Fruit fly (Drosophila melanogaster) whole organism, embryonic: ENCODE results near the gene Tm1.
A peak's percentile ranks its signal among the peaks of the same experiment; 100 is the strongest.

Experiments used
- Blimp-1 ChIP-seq: fragments of 200-800 bp; sonication (Bioruptor generic); optimal IDR thresholded peaks from 3 replicates; lab custom pipeline; 2018; ENCODE audit warnings: missing biosample characterization, missing genetic modification characterization, mild to moderate bottlenecking, moderate library complexity, missing genetic modification reagents
- CG10209 ChIP-seq: fragments of 200-800 bp; sonication (Bioruptor generic); optimal IDR thresholded peaks from 3 replicates; lab custom pipeline; 2017; ENCODE audit warnings: missing biosample characterization, mild to moderate bottlenecking, missing genetic modification characterization, missing genetic modification reagents
- CG10366 ChIP-seq: fragments of 200-800 bp; sonication (Bioruptor generic); IDR thresholded peaks from 2 replicates; pipeline ENCODE4 v1.3.6; 2022; ENCODE audit warnings: missing biosample characterization, missing genetic modification characterization
- CG10979 ChIP-seq: fragments of 200-800 bp; sonication (Bioruptor generic); optimal IDR thresholded peaks from 2 replicates; lab custom pipeline; 2018; ENCODE audit warnings: missing biosample characterization, mild to moderate bottlenecking, missing genetic modification characterization, moderate library complexity
- CG11093 ChIP-seq: fragments of 200-800 bp; sonication (Bioruptor generic); IDR thresholded peaks from 3 replicates; pipeline ENCODE4 v1.3.6; 2022; ENCODE audit warnings: missing biosample characterization, missing genetic modification characterization
- CG12391 ChIP-seq: fragments of 200-800 bp; sonication (Bioruptor generic); optimal IDR thresholded peaks from 3 replicates; lab custom pipeline; 2018; ENCODE audit warnings: missing biosample characterization, mild to moderate bottlenecking, missing genetic modification characterization, moderate library complexity
- CG14667 ChIP-seq: fragments of 200-800 bp; sonication (Bioruptor generic); IDR thresholded peaks from 2 replicates; pipeline ENCODE4 v1.3.6; 2022; ENCODE audit warnings: missing biosample characterization, missing genetic modification characterization
- CG1603 ChIP-seq: fragments of 200-800 bp; sonication (Bioruptor generic); optimal IDR thresholded peaks from 2 replicates; lab custom pipeline; 2019; ENCODE audit warnings: missing biosample characterization, mild to moderate bottlenecking, missing genetic modification characterization, moderate library complexity
- CG17612 ChIP-seq: fragments of 200-800 bp; sonication (Bioruptor generic); IDR thresholded peaks from 2 replicates; pipeline ENCODE4 v1.3.6; 2022; ENCODE audit warnings: missing biosample characterization, missing genetic modification characterization
- CG31224 ChIP-seq: fragments of 200-800 bp; sonication (Bioruptor generic); IDR thresholded peaks from 2 replicates; pipeline ENCODE4 v1.3.6; 2022; ENCODE audit warnings: missing biosample characterization, missing genetic modification characterization
- CG33557 ChIP-seq: fragments of 200-800 bp; sonication (Bioruptor generic); optimal IDR thresholded peaks from 2 replicates; lab custom pipeline; 2019; ENCODE audit warnings: missing biosample characterization, mild to moderate bottlenecking, missing genetic modification characterization, moderate library complexity
- CG34422 ChIP-seq: fragments of 200-800 bp; sonication (Bioruptor generic); IDR thresholded peaks from 3 replicates; pipeline ENCODE4 v1.3.6; 2022; ENCODE audit warnings: missing biosample characterization, missing genetic modification characterization
- CG43689 ChIP-seq: fragments of 200-800 bp; sonication (Bioruptor generic); IDR thresholded peaks from 2 replicates; pipeline ENCODE4 v1.3.6; 2022; ENCODE audit warnings: missing biosample characterization, missing genetic modification characterization
- CG4730 ChIP-seq: fragments of 200-800 bp; sonication (Bioruptor generic); IDR thresholded peaks from 2 replicates; pipeline ENCODE4 v1.3.6; 2022; ENCODE audit warnings: missing biosample characterization, missing genetic modification characterization
- CG8290 ChIP-seq, 3 experiments: fragments of 200-800 bp; sonication (Bioruptor generic); optimal IDR thresholded peaks; 2 replicates each; lab custom pipeline; 2016 to 2019; ENCODE audit warnings: missing biosample characterization in 3 of 3, missing genetic modification characterization in 3 of 3, mild to moderate bottlenecking in 2 of 3, moderate library complexity in 1 of 3
- CG8388 ChIP-seq: fragments of 200-800 bp; sonication (Bioruptor generic); optimal IDR thresholded peaks from 2 replicates; lab custom pipeline; 2019; ENCODE audit warnings: missing biosample characterization, mild to moderate bottlenecking, missing genetic modification characterization, moderate library complexity
- CG8765 ChIP-seq: fragments of 200-800 bp; sonication (Bioruptor generic); IDR thresholded peaks from 2 replicates; pipeline ENCODE4 v1.3.6; 2022; ENCODE audit warnings: missing biosample characterization, missing genetic modification characterization
- CTCF ChIP-seq: fragments of 200-800 bp; sonication (Bioruptor generic); optimal IDR thresholded peaks from 2 replicates; lab custom pipeline; 2017; ENCODE audit warnings: missing biosample characterization, mild to moderate bottlenecking, missing genetic modification characterization, moderate library complexity
- CoRest ChIP-seq: fragments of 200-800 bp; sonication (Bioruptor generic); optimal IDR thresholded peaks from 3 replicates; lab custom pipeline; 2018; ENCODE audit warnings: missing biosample characterization, mild to moderate bottlenecking, missing genetic modification characterization, moderate library complexity
- Dref ChIP-seq: fragments of 200-800 bp; sonication (Bioruptor generic); IDR thresholded peaks from 2 replicates; pipeline ENCODE4 v1.3.6; 2022; ENCODE audit warnings: missing biosample characterization, missing genetic modification characterization
- Drgx ChIP-seq: fragments of 200-800 bp; sonication (Bioruptor generic); IDR thresholded peaks from 2 replicates; pipeline ENCODE4 v1.3.6; 2022; ENCODE audit warnings: missing biosample characterization, missing genetic modification characterization
- E2f2 ChIP-seq: fragments of 200-800 bp; sonication (Bioruptor generic); IDR thresholded peaks from 2 replicates; pipeline ENCODE4 v1.3.6; 2022; ENCODE audit warnings: missing biosample characterization, missing genetic modification characterization
- Elba2 ChIP-seq: fragments of 200-800 bp; sonication (Bioruptor generic); optimal IDR thresholded peaks from 3 replicates; lab custom pipeline; 2016; ENCODE audit warnings: missing biosample characterization, missing genetic modification characterization
- Gug ChIP-seq: fragments of 200-800 bp; sonication (Bioruptor generic); IDR thresholded peaks from 4 replicates; pipeline ENCODE4 v1.3.6; 2022; ENCODE audit warnings: missing biosample characterization, missing genetic modification characterization
- Lim3 ChIP-seq: fragments of 200-800 bp; sonication (Bioruptor generic); IDR thresholded peaks from 2 replicates; pipeline ENCODE4 v1.3.6; 2022; ENCODE audit warnings: missing biosample characterization, missing genetic modification characterization
- MESR4 ChIP-seq: fragments of 200-800 bp; sonication (Bioruptor generic); optimal IDR thresholded peaks from 2 replicates; lab custom pipeline; 2018; ENCODE audit warnings: missing biosample characterization, mild to moderate bottlenecking, missing genetic modification characterization, moderate library complexity
- Med ChIP-seq: fragments of 200-800 bp; sonication (Bioruptor generic); peaks from one replicate; lab custom pipeline; 2016; ENCODE audit warnings: missing biosample characterization, missing genetic modification characterization, mild to moderate bottlenecking, inconsistent platforms, moderate library complexity
- Myb ChIP-seq: fragments of 200-800 bp; sonication (Bioruptor generic); optimal IDR thresholded peaks from 2 replicates; lab custom pipeline; 2016; ENCODE audit warnings: missing biosample characterization, missing genetic modification characterization
- Nf-YB ChIP-seq: fragments of 200-800 bp; sonication (Bioruptor generic); optimal IDR thresholded peaks from 3 replicates; lab custom pipeline; 2019; ENCODE audit warnings: missing biosample characterization, mild to moderate bottlenecking, missing genetic modification characterization, moderate library complexity
- Oli ChIP-seq: fragments of 200-800 bp; sonication (Bioruptor generic); optimal IDR thresholded peaks from 2 replicates; lab custom pipeline; 2018; ENCODE audit warnings: missing biosample characterization, mild to moderate bottlenecking, missing genetic modification characterization, moderate library complexity
- PHDP ChIP-seq: fragments of 200-800 bp; sonication (Bioruptor generic); optimal IDR thresholded peaks from 3 replicates; lab custom pipeline; 2018; ENCODE audit warnings: missing biosample characterization, mild to moderate bottlenecking, missing genetic modification characterization, moderate library complexity
- Pdp1 ChIP-seq, 2 experiments: fragments of 200-800 bp; sonication (Bioruptor generic); optimal IDR thresholded peaks; 3 replicates each; lab custom pipeline; 2016; ENCODE audit warnings: missing biosample characterization in 2 of 2, missing genetic modification characterization in 2 of 2, mild to moderate bottlenecking in 1 of 2, moderate library complexity in 1 of 2
- dmrt99B ChIP-seq: fragments of 200-800 bp; sonication (Bioruptor generic); optimal IDR thresholded peaks from 2 replicates; lab custom pipeline; 2018; ENCODE audit warnings: missing biosample characterization, mild to moderate bottlenecking, missing genetic modification characterization, moderate library complexity
- esg ChIP-seq: fragments of 200-800 bp; sonication (Bioruptor generic); conservative IDR thresholded peaks from 2 replicates; pipeline ENCODE4 v1.3.6; 2022; ENCODE audit warnings: missing biosample characterization, missing genetic modification characterization
- eve ChIP-seq, 2 experiments: fragments of >200 bp; optimal IDR thresholded peaks; 2 replicates each; lab custom pipeline; 2017; ENCODE audit warnings: missing biosample characterization in 2 of 2, missing genetic modification characterization in 2 of 2
- fd96Cb ChIP-seq: fragments of 200-800 bp; sonication (Bioruptor generic); optimal IDR thresholded peaks from 2 replicates; lab custom pipeline; 2018; ENCODE audit warnings: missing biosample characterization, mild to moderate bottlenecking, missing genetic modification characterization, moderate library complexity
- gcm2 ChIP-seq: fragments of 200-800 bp; sonication (Bioruptor generic); optimal IDR thresholded peaks from 2 replicates; lab custom pipeline; 2016; ENCODE audit warnings: missing biosample characterization, missing genetic modification characterization
- hkb ChIP-seq, 2 experiments: fragments of 200-800 bp in 1 of 2; fragments of >200 bp in 1 of 2; sonication (Bioruptor generic) in 1 of 2; IDR thresholded peaks in 1 of 2; optimal IDR thresholded peaks in 1 of 2; 2 replicates each; pipeline versions ENCODE4 v1.3.6 to Lab custom; 2017 to 2022; ENCODE audit warnings: missing biosample characterization in 1 of 2, missing genetic modification characterization in 1 of 2
- jumu ChIP-seq: fragments of 200-800 bp; sonication (Bioruptor generic); optimal IDR thresholded peaks from 3 replicates; lab custom pipeline; 2016; ENCODE audit warnings: missing biosample characterization, missing genetic modification characterization
- lola ChIP-seq, 3 experiments: fragments of >200 bp in 2 of 3; fragments of 200-800 bp in 1 of 3; sonication (Bioruptor generic) in 1 of 3; optimal IDR thresholded peaks; 2 replicates each; lab custom pipeline; 2017 to 2019; ENCODE audit warnings: missing biosample characterization in 3 of 3, missing genetic modification characterization in 3 of 3, mild to moderate bottlenecking in 1 of 3, moderate library complexity in 1 of 3
- pan ChIP-seq, 4 experiments: fragments of >200 bp in 3 of 4; fragments of 200-800 bp in 1 of 4; sonication (Bioruptor generic) in 1 of 4; optimal IDR thresholded peaks in 3 of 4; IDR thresholded peaks in 1 of 4; 2 replicates each; pipeline versions ENCODE4 v1.3.6 to Lab custom; 2017 to 2022; ENCODE audit warnings: missing biosample characterization in 2 of 4, missing genetic modification characterization in 2 of 4, mixed read lengths in 1 of 4
- pnt ChIP-seq: fragments of 200-800 bp; sonication (Bioruptor generic); optimal IDR thresholded peaks from 3 replicates; lab custom pipeline; 2016; ENCODE audit warnings: missing biosample characterization, missing genetic modification characterization
- prd ChIP-seq, 3 experiments: fragments of >200 bp in 2 of 3; fragments of 200-800 bp in 1 of 3; sonication (Bioruptor generic) in 1 of 3; optimal IDR thresholded peaks in 2 of 3; IDR thresholded peaks in 1 of 3; 2 replicates in 2 of 3; 3 replicates in 1 of 3; pipeline versions ENCODE4 v1.3.6 to Lab custom; 2017 to 2022; ENCODE audit warnings: missing biosample characterization in 1 of 3, missing genetic modification characterization in 1 of 3
- pzg ChIP-seq: fragments of 200-800 bp; sonication (Bioruptor generic); optimal IDR thresholded peaks from 3 replicates; lab custom pipeline; 2018; ENCODE audit warnings: missing biosample characterization, mild to moderate bottlenecking, missing genetic modification characterization, moderate library complexity
- sens ChIP-seq: fragments of 200-800 bp; sonication (Bioruptor generic); peaks from one replicate; lab custom pipeline; 2016; ENCODE audit warnings: missing biosample characterization, missing genetic modification characterization
- sima ChIP-seq: fragments of 200-800 bp; sonication (Bioruptor generic); optimal IDR thresholded peaks from 2 replicates; lab custom pipeline; 2016; ENCODE audit warnings: missing biosample characterization, missing genetic modification characterization
- stc ChIP-seq: fragments of 200-800 bp; sonication (Bioruptor generic); IDR thresholded peaks from 2 replicates; pipeline ENCODE4 v1.3.6; 2022; ENCODE audit warnings: missing biosample characterization, missing genetic modification characterization

Gene Tm1

DNA sequence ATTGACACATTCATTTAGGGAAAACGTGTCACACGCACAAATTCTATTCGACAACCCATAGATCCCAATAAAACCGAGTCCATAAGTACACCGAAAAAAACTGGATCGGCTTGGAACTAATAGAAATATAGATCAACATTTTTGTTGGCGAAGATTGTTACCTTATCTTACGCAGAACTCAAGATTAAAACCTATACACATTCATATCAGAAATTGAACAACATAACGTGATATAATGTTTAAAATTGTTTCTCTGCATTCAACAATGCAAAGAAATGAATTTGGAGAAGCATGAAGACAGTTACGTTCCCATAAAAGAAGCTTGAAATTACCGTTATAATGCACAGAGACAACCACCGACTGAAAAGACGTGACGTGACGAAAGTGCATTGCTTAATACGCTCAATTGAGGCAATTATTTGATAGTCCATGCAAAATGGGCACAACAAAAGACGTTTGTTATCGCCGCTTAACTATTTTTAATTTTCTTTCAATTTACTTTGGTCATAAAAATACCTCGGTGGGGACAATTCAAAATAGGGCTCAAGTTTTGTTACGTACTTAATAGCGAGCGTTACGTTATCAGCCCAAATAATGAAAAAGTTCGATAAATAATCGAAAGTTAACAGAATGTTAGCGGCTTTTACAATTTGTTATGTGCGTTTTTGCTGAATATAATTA lies 62.2 kb downstream of the Tm1 start, which contains the start of gene SerRS-m (continued):
- peak; percentile 41 for TF ChIP-seq CG8388
- peak; percentile 45 for TF ChIP-seq Dref (GFP tag; lab: Robert Waterston, UW)
- peak; percentile 13 for TF ChIP-seq Oli
- TF ChIP-seq CG10979, result peak; percentile 31
- TF ChIP-seq pzg (GFP tag; lab: Kevin White, UChicago), result peak; percentile 3
- TF ChIP-seq CG17612, result no peak
- TF ChIP-seq PHDP, result peak; percentile 17
- peak; percentile 3 for TF ChIP-seq CG10209 (GFP tag; lab: Kevin White, UChicago)
- TF ChIP-seq CoRest (tag; lab: Kevin White, UChicago), result peak; percentile 18
- no peak for TF ChIP-seq sima
- TF ChIP-seq CG43689 (GFP tag; lab: Robert Waterston, UW), result no peak
- peak; percentile 68 for TF ChIP-seq Myb
- TF ChIP-seq Lim3, result no peak
- TF ChIP-seq eve (GFP tag; optimal IDR thresholded peaks at IDR 0.05; lab: Kevin White, UChicago), result no peak
- TF ChIP-seq CG12391 (tag; lab: Kevin White, UChicago), result peak; percentile 24
- TF ChIP-seq CG1603 (tag; lab: Kevin White, UChicago), result peak; percentile 19
- TF ChIP-seq pnt (GFP tag; lab: Kevin White, UChicago), result no peak
- peak in 1 of 2 experiments; percentile 13 for TF ChIP-seq Pdp1 (GFP tag; optimal IDR thresholded peaks at IDR 0.05; lab: Kevin White, UChicago)
- no peak for TF ChIP-seq CG33557 (GFP tag; lab: Kevin White, UChicago)
- TF ChIP-seq fd96Cb (tag; lab: Kevin White, UChicago), result no peak
- no peak for TF ChIP-seq prd (optimal IDR thresholded peaks at IDR 0.05; lab: Kevin White, UChicago)
- peak; percentile 21; the same call in 1 of the 3 replicates for TF ChIP-seq prd (GFP tag; IDR thresholded peaks at IDR 0.05; lab: Robert Waterston, UW)
- no peak for TF ChIP-seq CG8765 (GFP tag; lab: Robert Waterston, UW)
- no peak for TF ChIP-seq Elba2
- TF ChIP-seq lola (GFP tag; optimal IDR thresholded peaks at IDR 0.05; lab: Kevin White, UChicago), result peak in 1 of 3 experiments; percentile 9
- no peak for TF ChIP-seq gcm2 (GFP tag; lab: Kevin White, UChicago)
- TF ChIP-seq, all 482 proteins: peak for 52

dm6 chr3R:15342432-15342925 lies 64.5 kb downstream of the Tm1 start:
- TF ChIP-seq MESR4 (GFP tag; lab: Kevin White, UChicago) (no peak), esg (GFP tag; lab: Robert Waterston, UW) (peak; percentile 34; the same call in 1 of the 2 replicates), CG14667 (GFP tag; lab: Robert Waterston, UW) (peak; percentile 34; the same call in 1 of the 2 replicates), Med (GFP tag; lab: Kevin White, UChicago) (peak; percentile 40), Drgx (GFP tag; lab: Robert Waterston, UW) (peak; percentile 64), Nf-YB (GFP tag; lab: Kevin White, UChicago) (no peak), sens (peak; percentile 63), E2f2 (peak; percentile 30; the same call in 1 of the 2 replicates), CG10366 (GFP tag; lab: Robert Waterston, UW) (0 out of 2 replicates have a peak, but pooled peaks have one; percentile 25), jumu (GFP tag; lab: Kevin White, UChicago) (no peak), CG11093 (0 out of 3 replicates have a peak, but pooled peaks have one; percentile 9), CG8290 (GFP tag; optimal IDR thresholded peaks at IDR 0.05; lab: Kevin White, UChicago) (no peak), CG8290 (tag; optimal IDR thresholded peaks at IDR 0.05; lab: Kevin White, UChicago) (no peak), CG31224 (peak; percentile 16; the same call in 1 of the 2 replicates), CG4730 (GFP tag; lab: Robert Waterston, UW) (0 out of 2 replicates have a peak, but pooled peaks have one; percentile 5), hkb (optimal IDR thresholded peaks at IDR 0.05; lab: Kevin White, UChicago) (no peak), hkb (GFP tag; IDR thresholded peaks at IDR 0.05; lab: Robert Waterston, UW) (0 out of 2 replicates have a peak, but pooled peaks have one; percentile 23), Blimp-1 (GFP tag; lab: Kevin White, UChicago) (peak; percentile 63), dmrt99B (tag; lab: Kevin White, UChicago) (no peak), Gug (peak; percentile 9; the same call in 2 of the 4 replicates), stc (GFP tag; lab: Robert Waterston, UW) (peak; percentile 4; the same call in 1 of the 2 replicates), pan (optimal IDR thresholded peaks at IDR 0.05; lab: Kevin White, UChicago) (no peak), pan (GFP tag; optimal IDR thresholded peaks at IDR 0.05 in 1 of 2, IDR thresholded peaks at IDR 0.05 in 1 of 2) (peak in 1 of 2 experiments; percentile 34), CTCF (GFP tag; lab: Kevin White, UChicago) (no peak), CG34422 (GFP tag; lab: Robert Waterston, UW) (peak; percentile 70; the same call in 1 of the 3 replicates), Pdp1 (GFP tag; optimal IDR thresholded peaks at IDR 0.05; lab: Kevin White, UChicago) (peak in 1 of 2 experiments; percentile 4)
